Worm (Caenorhabditis elegans): ENCODE results near the gene cua-1.

Gene cua-1

DNA sequence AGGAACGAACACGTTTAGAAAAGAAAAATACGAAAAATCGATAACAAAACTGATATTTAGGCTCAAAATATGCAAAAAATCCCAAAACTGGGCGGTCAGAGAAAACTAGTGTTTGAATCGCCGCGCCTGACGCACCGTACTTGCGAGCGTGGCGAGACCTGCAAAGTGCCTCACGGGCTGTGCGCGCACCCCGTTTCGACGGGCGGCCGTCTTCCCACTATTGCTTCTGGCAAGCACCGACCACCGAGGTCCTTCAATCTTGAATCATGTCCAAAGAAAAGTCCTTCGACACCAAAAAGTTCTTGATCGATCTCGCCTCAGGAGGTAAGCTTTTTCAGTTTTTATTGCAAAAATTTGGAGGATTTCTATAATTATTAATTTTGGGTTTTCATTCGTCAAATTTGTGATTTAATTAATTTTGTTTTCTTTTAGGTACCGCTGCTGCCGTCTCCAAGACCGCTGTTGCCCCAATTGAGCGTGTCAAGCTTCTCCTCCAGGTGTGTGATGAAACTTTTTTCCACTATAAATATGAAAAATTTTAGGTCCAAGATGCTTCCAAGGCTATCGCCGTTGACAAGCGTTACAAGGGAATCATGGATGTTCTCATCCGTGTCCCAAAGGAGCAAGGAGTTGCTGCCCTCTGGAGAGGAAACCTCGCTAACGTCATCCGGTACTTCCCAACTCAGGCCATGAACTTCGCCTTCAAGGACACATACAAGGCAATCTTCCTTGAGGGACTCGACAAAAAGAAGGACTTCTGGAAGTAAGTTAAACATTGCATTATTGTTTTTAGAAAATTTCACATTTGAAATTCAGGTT is 8.1 kb upstream of the cua-1 start, which contains the start of gene ant-1.1 (continued):
- TF ChIP-seq hlh-30 (tag; optimal IDR thresholded peaks at IDR 0.05; ENCODE audit: insufficient read depth), result peak; percentile 91
- TF ChIP-seq F10B5.3 (tag; optimal IDR thresholded peaks at IDR 0.05), result peak; percentile 70
- peak; percentile 30 for TF ChIP-seq lin-15B (tag; optimal IDR thresholded peaks at IDR 0.05)
- peak; percentile 90 for TF ChIP-seq arid-1 (GFP tag; conservative IDR thresholded peaks at IDR 0.05)
- TF ChIP-seq aly-2 (tag; optimal IDR thresholded peaks at IDR 0.05), result no peak
- peak; percentile 68 for TF ChIP-seq duxl-1 (tag; optimal IDR thresholded peaks at IDR 0.05; ENCODE audit: poor library complexity)
- peak; percentile 98 to 99 for TF ChIP-seq lsy-2 (tag; optimal IDR thresholded peaks at IDR 0.05)
- peak; percentile 76 for TF ChIP-seq spr-1 (tag; optimal IDR thresholded peaks at IDR 0.05)
- no peak for TF ChIP-seq madf-5 (GFP tag; IDR thresholded peaks at IDR 0.05)
- peak; percentile 78 for TF ChIP-seq lin-29 (GFP tag; IDR thresholded peaks at IDR 0.05)
- peak; percentile 77; the same call in 1 of the 2 replicates for TF ChIP-seq D1046.2 (GFP tag; IDR thresholded peaks at IDR 0.05)
- peak; percentile 63 for TF ChIP-seq nhr-48 (tag; optimal IDR thresholded peaks at IDR 0.05)
- TF ChIP-seq F49E8.2 (tag; optimal IDR thresholded peaks at IDR 0.05; ENCODE audit: borderline replicate concordance), result no peak
- TF ChIP-seq unc-62 (GFP tag; optimal IDR thresholded peaks at IDR 0.05 in 1 of 2), result peak in 1 of 2 experiments; percentile 82
- TF ChIP-seq unc-62 (tag; optimal IDR thresholded peaks at IDR 0.05), result no peak
- peak; percentile 45; the same call in 1 of the 2 replicates for TF ChIP-seq lin-1 (GFP tag; IDR thresholded peaks at IDR 0.05)
- peak; percentile 91 for TF ChIP-seq zfp-3 (GFP tag; conservative IDR thresholded peaks at IDR 0.05)
- peak; percentile 21 for TF ChIP-seq pqm-1 (tag; optimal IDR thresholded peaks at IDR 0.05)

DNA sequence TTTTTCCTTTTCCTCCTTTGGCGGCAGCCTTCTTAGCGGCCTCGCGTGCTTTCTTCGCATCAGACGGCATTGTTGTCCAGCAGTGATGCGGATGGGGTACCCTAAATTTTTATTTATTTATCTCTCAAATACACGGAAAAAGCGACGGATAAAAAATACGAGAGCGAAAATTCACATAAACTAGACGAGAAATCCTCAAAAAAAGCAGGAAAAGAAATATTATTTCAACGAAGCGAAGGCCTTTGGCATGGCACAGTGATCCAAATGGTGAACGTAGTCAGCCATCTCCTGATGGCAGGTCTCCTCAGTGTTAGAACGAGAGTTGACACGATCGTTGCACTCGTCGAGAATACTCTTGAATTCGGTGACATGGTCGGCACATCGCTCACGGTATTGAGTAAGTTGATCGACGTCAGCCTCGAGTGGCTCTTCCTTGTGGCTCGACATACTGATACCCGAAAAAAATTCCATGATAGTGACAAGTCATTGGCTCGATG is 7.1 kb upstream of the cua-1 start, which contains the start of the genes abcf-2 and T27E9.2:
Gene abcf-2 (minus strand): TSS at position 101 of the 497 bp plus-strand sequence.
Gene T27E9.2 (minus strand): TSS at position 447 of the 497 bp plus-strand sequence.
- TF ChIP-seq ctbp-1 (GFP tag; IDR thresholded peaks at IDR 0.05) (no peak), hmg-1.1 (GFP tag; IDR thresholded peaks at IDR 0.05) (no peak), nhr-76 (tag; optimal IDR thresholded peaks at IDR 0.05) (no peak)

DNA sequence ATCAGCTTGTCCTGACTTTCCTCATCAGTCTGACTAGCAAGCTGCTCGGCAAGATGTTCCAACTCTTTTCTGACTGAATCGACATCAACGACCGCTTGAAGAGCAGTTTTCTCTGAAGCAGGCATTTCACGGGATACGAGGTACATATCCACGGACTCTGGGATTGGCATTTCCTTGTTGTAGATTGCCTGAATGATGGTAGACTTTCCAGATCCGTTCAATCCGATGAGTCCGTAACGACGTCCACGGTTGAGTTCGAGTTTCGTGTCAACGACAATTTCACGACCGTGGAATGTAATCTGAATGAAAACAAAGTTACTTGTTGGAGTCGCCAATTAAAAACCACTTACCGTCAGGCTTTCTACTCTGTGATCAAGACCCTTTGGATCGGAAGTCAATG is 6.4 kb upstream of the cua-1 start:
- no peak for TF ChIP-seq attf-4 (tag; optimal IDR thresholded peaks at IDR 0.05)
- no peak for TF ChIP-seq zfp-2 (tag; optimal IDR thresholded peaks at IDR 0.05)
- TF ChIP-seq F49E8.2 (tag; optimal IDR thresholded peaks at IDR 0.05; ENCODE audit: borderline replicate concordance), result no peak
- TF ChIP-seq zip-11 (GFP tag; IDR thresholded peaks at IDR 0.05), result no peak
- TF ChIP-seq daf-16 (GFP tag; optimal IDR thresholded peaks at IDR 0.05), result no peak
- no peak for TF ChIP-seq daf-16 (tag; optimal IDR thresholded peaks at IDR 0.05)
- no peak for TF ChIP-seq gei-8 (GFP tag; optimal IDR thresholded peaks at IDR 0.05)
- TF ChIP-seq lim-7 (GFP tag; IDR thresholded peaks at IDR 0.05), result no peak
- TF ChIP-seq ceh-28 (tag; optimal IDR thresholded peaks at IDR 0.05), result no peak
- TF ChIP-seq lin-13 (GFP tag; optimal IDR thresholded peaks at IDR 0.05), result no peak
- no peak for TF ChIP-seq aha-1 (tag)
- TF ChIP-seq lsy-2 (tag; optimal IDR thresholded peaks at IDR 0.05), result no peak
- no peak for TF ChIP-seq ceh-20 (GFP tag; IDR thresholded peaks at IDR 0.05)
- no peak for TF ChIP-seq pqm-1 (tag; optimal IDR thresholded peaks at IDR 0.05)
- no peak for TF ChIP-seq mxl-3 (GFP tag; optimal IDR thresholded peaks at IDR 0.05)
- no peak for TF ChIP-seq arid-1 (GFP tag; conservative IDR thresholded peaks at IDR 0.05)
- TF ChIP-seq zip-2 (tag; optimal IDR thresholded peaks at IDR 0.05), result no peak
- no peak for TF ChIP-seq saeg-2 (GFP tag; IDR thresholded peaks at IDR 0.05)

Data from whole organism, L4 larva.